Fruit fly (Drosophila melanogaster): ENCODE data around the gene CG43084.

- TF ChIP-seq CG8159 (tag; optimal IDR thresholded peaks at IDR 0.05): no peak
- no peak for TF ChIP-seq gl (tag; optimal IDR thresholded peaks at IDR 0.05)
- TF ChIP-seq EcR (GFP tag; optimal IDR thresholded peaks at IDR 0.05): no peak
- no peak for TF ChIP-seq Pif1A (GFP tag; optimal IDR thresholded peaks at IDR 0.05)
- TF ChIP-seq CG15710 (tag; optimal IDR thresholded peaks at IDR 0.05): no peak
- no peak for TF ChIP-seq rn (GFP tag; IDR thresholded peaks at IDR 0.05)
- no peak for TF ChIP-seq CG9948 (tag; optimal IDR thresholded peaks at IDR 0.05)
- TF ChIP-seq Ets98B (GFP tag; IDR thresholded peaks at IDR 0.05): no peak
Measured at dm6 chr3L:15638524-15638923, 12.1 kb upstream of the CG43084 start.

Measured in whole organism, pupa.